Worm (Caenorhabditis elegans) whole organism, L4 larva: Measurements from ENCODE around the gene C30F2.5.

Source experiments
- T20F7.1 ChIP-seq: fragments of 200-800 bp; sonication (Bioruptor generic); optimal IDR thresholded peaks from 2 replicates; lab custom pipeline; 2018; ENCODE audit warnings: mild to moderate bottlenecking, missing genetic modification characterization, missing compliant biosample characterization
- Y75B8A.6 ChIP-seq: fragments of 200-800 bp; sonication (Bioruptor generic); IDR thresholded peaks from 2 replicates; pipeline ENCODE4 v1.3.6; 2022; ENCODE audit warnings: missing genetic modification reagents, missing genetic modification characterization, missing compliant biosample characterization
- ZK337.2 ChIP-seq: fragments of 200-800 bp; sonication (Bioruptor generic); IDR thresholded peaks from 2 replicates; pipeline ENCODE4 v1.3.6; 2022; ENCODE audit warnings: missing genetic modification reagents, missing genetic modification characterization, missing compliant biosample characterization
- attf-4 ChIP-seq: sonication (generic microtip); optimal IDR thresholded peaks from 3 replicates; lab custom pipeline; 2017; ENCODE audit warnings: missing biosample characterization, missing genetic modification characterization
- ceh-20 ChIP-seq: fragments of 200-800 bp; sonication (Bioruptor generic); IDR thresholded peaks from 2 replicates; pipeline ENCODE4 v1.3.6; 2022; ENCODE audit warnings: missing genetic modification reagents, missing genetic modification characterization, missing compliant biosample characterization
- ceh-28 ChIP-seq: fragments of 150-350 bp; optimal IDR thresholded peaks from 2 replicates; lab custom pipeline; 2014; ENCODE audit warnings: missing biosample characterization, missing genetic modification reagents, missing genetic modification characterization
- ceh-32 ChIP-seq: sonication (generic microtip); optimal IDR thresholded peaks from 2 replicates; lab custom pipeline; 2016; ENCODE audit warnings: mild to moderate bottlenecking, missing genetic modification characterization, missing compliant biosample characterization; ENCODE audit not compliant: poor library complexity
- ceh-44 ChIP-seq: fragments of 200-800 bp; sonication (Bioruptor generic); IDR thresholded peaks from 2 replicates; pipeline ENCODE4 v1.3.6; 2022; ENCODE audit warnings: missing genetic modification reagents, missing genetic modification characterization, missing compliant biosample characterization
- ceh-82 ChIP-seq: sonication (generic microtip); optimal IDR thresholded peaks from 2 replicates; lab custom pipeline; 2017; ENCODE audit warnings: missing biosample characterization, missing genetic modification characterization
- ces-1 ChIP-seq: fragments of 150-350 bp; sonication (generic microtip); optimal IDR thresholded peaks from 4 replicates; lab custom pipeline; 2014; ENCODE audit warnings: missing biosample characterization, missing genetic modification reagents, missing genetic modification characterization
- daf-16 ChIP-seq, 3 experiments: sonication (generic microtip); optimal IDR thresholded peaks; 2 replicates each; lab custom pipeline; 2016 to 2017; ENCODE audit warnings: missing genetic modification characterization in 3 of 3, missing genetic modification reagents in 3 of 3, mild to moderate bottlenecking in 2 of 3, missing compliant biosample characterization in 2 of 3, missing biosample characterization in 1 of 3, moderate library complexity in 1 of 3
- daf-8 ChIP-seq: fragments of 200-800 bp; sonication (Bioruptor generic); IDR thresholded peaks from 2 replicates; pipeline ENCODE4 v1.3.6; 2022; ENCODE audit warnings: missing genetic modification characterization, missing compliant biosample characterization
- dmd-6 ChIP-seq: fragments of 200-800 bp; sonication (Bioruptor generic); IDR thresholded peaks from 2 replicates; pipeline ENCODE4 v1.3.6; 2022; ENCODE audit warnings: missing genetic modification reagents, missing genetic modification characterization, missing compliant biosample characterization
- dmd-8 ChIP-seq: fragments of 200-800 bp; sonication (Bioruptor generic); IDR thresholded peaks from 2 replicates; pipeline ENCODE4 v1.3.6; 2022; ENCODE audit warnings: missing genetic modification characterization, missing compliant biosample characterization
- dmd-9 ChIP-seq: fragments of 200-800 bp; sonication (Bioruptor generic); IDR thresholded peaks from 2 replicates; pipeline ENCODE4 v1.3.6; 2022; ENCODE audit warnings: missing genetic modification reagents, missing genetic modification characterization, missing compliant biosample characterization
- fkh-10 ChIP-seq: fragments of 150-350 bp; optimal IDR thresholded peaks from 2 replicates; lab custom pipeline; 2014; ENCODE audit warnings: missing biosample characterization, missing genetic modification reagents, missing genetic modification characterization
- gei-8 ChIP-seq: fragments of 200-800 bp; sonication (Bioruptor generic); optimal IDR thresholded peaks from 2 replicates; lab custom pipeline; 2018; ENCODE audit warnings: mild to moderate bottlenecking, missing genetic modification characterization, missing compliant biosample characterization
- hlh-30 ChIP-seq: sonication (generic microtip); optimal IDR thresholded peaks from 2 replicates; lab custom pipeline; 2017; ENCODE audit warnings: antibody characterized with exemption, mild to moderate bottlenecking, missing genetic modification characterization, missing compliant biosample characterization; ENCODE audit not compliant: insufficient read depth
- hmg-1.1 ChIP-seq: fragments of 200-800 bp; sonication (Bioruptor generic); IDR thresholded peaks from 2 replicates; pipeline ENCODE4 v1.3.6; 2022; ENCODE audit warnings: missing genetic modification reagents, missing genetic modification characterization, missing compliant biosample characterization
- lim-7 ChIP-seq: fragments of 200-800 bp; sonication (Bioruptor generic); IDR thresholded peaks from 2 replicates; pipeline ENCODE4 v1.3.6; 2022; ENCODE audit warnings: missing genetic modification characterization, missing compliant biosample characterization
- lin-13 ChIP-seq: fragments of 150-350 bp; optimal IDR thresholded peaks from 2 replicates; lab custom pipeline; 2014; ENCODE audit warnings: missing biosample characterization, missing genetic modification reagents, missing genetic modification characterization
- lin-15B ChIP-seq: fragments of 150-350 bp; sonication (generic microtip); optimal IDR thresholded peaks from 3 replicates; lab custom pipeline; 2014; ENCODE audit warnings: missing biosample characterization, missing genetic modification characterization
- lin-38 ChIP-seq: fragments of 200-800 bp; sonication (Bioruptor generic); IDR thresholded peaks from 2 replicates; pipeline ENCODE4 v1.3.6; 2022; ENCODE audit warnings: missing genetic modification reagents, missing genetic modification characterization, missing compliant biosample characterization
- lin-39 ChIP-seq: fragments of 150-350 bp; optimal IDR thresholded peaks from 2 replicates; lab custom pipeline; 2014; ENCODE audit warnings: missing biosample characterization, missing genetic modification reagents, missing genetic modification characterization
- madf-5 ChIP-seq, 2 experiments: fragments of 200-800 bp; sonication (Bioruptor generic); IDR thresholded peaks; 2 replicates each; pipeline ENCODE4 v1.3.6; 2022; ENCODE audit warnings: missing compliant biosample characterization in 2 of 2, missing genetic modification characterization in 2 of 2
- mdt-29 ChIP-seq: fragments of 200-800 bp; sonication (Bioruptor generic); IDR thresholded peaks from 2 replicates; pipeline ENCODE4 v1.3.6; 2022; ENCODE audit warnings: missing genetic modification reagents, missing genetic modification characterization, missing compliant biosample characterization
- mep-1 ChIP-seq: fragments of 150-350 bp; sonication (generic microtip); optimal IDR thresholded peaks from 3 replicates; lab custom pipeline; 2014; ENCODE audit warnings: missing biosample characterization, missing genetic modification characterization
- mxl-3 ChIP-seq: fragments of 200-800 bp; sonication (Bioruptor generic); optimal IDR thresholded peaks from 2 replicates; lab custom pipeline; 2018; ENCODE audit warnings: mild to moderate bottlenecking, missing genetic modification characterization, missing compliant biosample characterization
- nhr-102 ChIP-seq: sonication (generic microtip); optimal IDR thresholded peaks from 2 replicates; lab custom pipeline; 2016; ENCODE audit warnings: mild to moderate bottlenecking, missing genetic modification characterization, moderate library complexity, missing compliant biosample characterization
- nhr-11 ChIP-seq: fragments of 150-350 bp; optimal IDR thresholded peaks from 2 replicates; lab custom pipeline; 2014; ENCODE audit warnings: missing biosample characterization, missing genetic modification characterization
- nhr-25 ChIP-seq: sonication (generic microtip); optimal IDR thresholded peaks from 2 replicates; lab custom pipeline; 2017; ENCODE audit warnings: missing genetic modification characterization, mild to moderate bottlenecking, missing compliant biosample characterization, antibody characterized with exemption, moderate library complexity, borderline replicate concordance; ENCODE audit not compliant: insufficient read depth
- nhr-28 ChIP-seq: fragments of 150-350 bp; optimal IDR thresholded peaks from 2 replicates; lab custom pipeline; 2014; ENCODE audit warnings: missing biosample characterization, missing genetic modification characterization
- nhr-41 ChIP-seq: fragments of 200-800 bp; sonication (Bioruptor generic); IDR thresholded peaks from 2 replicates; pipeline ENCODE4 v1.3.6; 2022; ENCODE audit warnings: missing genetic modification reagents, missing genetic modification characterization, missing compliant biosample characterization
- nhr-48 ChIP-seq: sonication (generic microtip); optimal IDR thresholded peaks from 2 replicates; lab custom pipeline; 2016; ENCODE audit warnings: mild to moderate bottlenecking, missing genetic modification characterization, missing compliant biosample characterization
- nhr-77 ChIP-seq: fragments of 150-350 bp; optimal IDR thresholded peaks from 2 replicates; lab custom pipeline; 2014; ENCODE audit warnings: missing biosample characterization, missing genetic modification characterization
- php-3 ChIP-seq: fragments of 200-800 bp; sonication (Bioruptor generic); IDR thresholded peaks from 2 replicates; pipeline ENCODE4 v1.3.6; 2022; ENCODE audit warnings: missing genetic modification reagents, missing genetic modification characterization, missing compliant biosample characterization
- pqm-1 ChIP-seq: sonication (generic microtip); optimal IDR thresholded peaks from 2 replicates; lab custom pipeline; 2017; ENCODE audit warnings: missing biosample characterization, missing genetic modification characterization
- rbr-2 ChIP-seq: sonication (generic microtip); optimal IDR thresholded peaks from 2 replicates; lab custom pipeline; 2016; ENCODE audit warnings: missing genotype, missing genetic modification characterization, missing compliant biosample characterization
- set-16 ChIP-seq: fragments of 200-800 bp; sonication (Bioruptor generic); IDR thresholded peaks from 2 replicates; pipeline ENCODE4 v1.3.6; 2022; ENCODE audit warnings: missing genetic modification reagents, missing genetic modification characterization, missing compliant biosample characterization
- snpc-4 ChIP-seq: fragments of 150-350 bp; optimal IDR thresholded peaks from 2 replicates; lab custom pipeline; 2014; ENCODE audit warnings: missing biosample characterization, missing genetic modification characterization
- spr-1 ChIP-seq: sonication (generic microtip); optimal IDR thresholded peaks from 2 replicates; lab custom pipeline; 2016; ENCODE audit warnings: mild to moderate bottlenecking, missing genetic modification characterization, missing compliant biosample characterization
- tag-97 ChIP-seq: fragments of 200-800 bp; sonication (Bioruptor generic); IDR thresholded peaks from 2 replicates; pipeline ENCODE4 v1.3.6; 2022; ENCODE audit warnings: missing genetic modification characterization, missing compliant biosample characterization
- unc-130 ChIP-seq: sonication (generic microtip); optimal IDR thresholded peaks from 2 replicates; lab custom pipeline; 2016; ENCODE audit warnings: missing genetic modification reagents, missing genetic modification characterization, missing compliant biosample characterization
- unc-62 ChIP-seq, 3 experiments: fragments of 150-350 bp in 1 of 3; sonication (generic microtip); optimal IDR thresholded peaks in 2 of 3; peaks in 1 of 3; 1 replicate in 1 of 3; 2 replicates in 2 of 3; lab custom pipeline; 2014 to 2017; ENCODE audit warnings: missing biosample characterization in 3 of 3, missing genetic modification characterization in 3 of 3, missing genetic modification reagents in 3 of 3, missing genotype in 1 of 3
- vab-7 ChIP-seq: fragments of 200-800 bp; sonication (Bioruptor generic); IDR thresholded peaks from 2 replicates; pipeline ENCODE4 v1.3.6; 2022; ENCODE audit warnings: missing genetic modification reagents, missing genetic modification characterization, missing compliant biosample characterization
- zfp-2 ChIP-seq: sonication (generic microtip); optimal IDR thresholded peaks from 2 replicates; lab custom pipeline; 2016; ENCODE audit warnings: mild to moderate bottlenecking, missing genetic modification characterization, missing compliant biosample characterization
- zip-11 ChIP-seq: fragments of 200-800 bp; sonication (Bioruptor generic); IDR thresholded peaks from 2 replicates; pipeline ENCODE4 v1.3.6; 2022; ENCODE audit warnings: missing genetic modification characterization, missing compliant biosample characterization
- ztf-11 ChIP-seq: fragments of 150-350 bp; optimal IDR thresholded peaks from 2 replicates; lab custom pipeline; 2014; ENCODE audit warnings: missing biosample characterization, missing genetic modification characterization

Gene C30F2.5

ce11 chrX:16128794-16129193 is 34.3 kb downstream of the C30F2.5 start, which contains the start of gene ZK1073.1 (continued):
- TF ChIP-seq attf-4 (tag; lab: Kevin White, UChicago): no peak
- no peak for TF ChIP-seq spr-1 (tag; lab: Kevin White, UChicago)
- TF ChIP-seq unc-130 (GFP tag; lab: Kevin White, UChicago): no peak
- peak; percentile 54 for TF ChIP-seq rbr-2
- no peak for TF ChIP-seq madf-5 (GFP tag; IDR thresholded peaks at IDR 0.05; lab: Robert Waterston, UW)
- no peak for TF ChIP-seq ztf-11 (tag; lab: Kevin White, UChicago)
- TF ChIP-seq ZK337.2: no peak
- no peak for TF ChIP-seq ceh-28 (tag; lab: Kevin White, UChicago)
- TF ChIP-seq ces-1 (GFP tag; lab: Kevin White, UChicago): no peak
- TF ChIP-seq dmd-8 (GFP tag; lab: Robert Waterston, UW): no peak
- TF ChIP-seq nhr-11 (tag; lab: Kevin White, UChicago): peak; percentile 14
- TF ChIP-seq nhr-102 (tag; lab: Kevin White, UChicago): no peak
- TF ChIP-seq daf-16 (GFP tag; optimal IDR thresholded peaks at IDR 0.05; lab: Kevin White, UChicago): peak in 1 of 2 experiments; percentile 61
- peak; percentile 2 for TF ChIP-seq daf-16 (tag; optimal IDR thresholded peaks at IDR 0.05; lab: Kevin White, UChicago)
- peak in 1 of 2 experiments; percentile 87 for TF ChIP-seq unc-62 (GFP tag; optimal IDR thresholded peaks at IDR 0.05 in 1 of 2; lab: Kevin White, UChicago)
- TF ChIP-seq unc-62 (tag; optimal IDR thresholded peaks at IDR 0.05; lab: Kevin White, UChicago): no peak
- peak; percentile 20; the same call in 1 of the 2 replicates for TF ChIP-seq dmd-6
- no peak for TF ChIP-seq nhr-48 (tag; lab: Kevin White, UChicago)
- TF ChIP-seq set-16: peak; percentile 56
- peak; percentile 46 for TF ChIP-seq mep-1 (tag; lab: Kevin White, UChicago)
- no peak for TF ChIP-seq gei-8

- TF ChIP-seq snpc-4 (tag; lab: Kevin White, UChicago): no peak
- no peak for TF ChIP-seq ceh-32
- TF ChIP-seq hmg-1.1 (GFP tag; lab: Robert Waterston, UW): no peak
- TF ChIP-seq nhr-28 (tag; lab: Kevin White, UChicago): peak; percentile 78
- TF ChIP-seq pqm-1: peak; percentile 68
- TF ChIP-seq spr-1 (tag; lab: Kevin White, UChicago): no peak
- peak; percentile 40 for TF ChIP-seq nhr-77
- no peak for TF ChIP-seq mxl-3 (GFP tag; lab: Kevin White, UChicago)
- no peak for TF ChIP-seq lin-38 (GFP tag; lab: Robert Waterston, UW)
- TF ChIP-seq fkh-10 (GFP tag; lab: Kevin White, UChicago): no peak
- no peak for TF ChIP-seq lin-39 (tag; lab: Kevin White, UChicago)
- TF ChIP-seq Y75B8A.6 (GFP tag; lab: Robert Waterston, UW): no peak
- TF ChIP-seq lin-13 (GFP tag; lab: Kevin White, UChicago): no peak
- no peak for TF ChIP-seq madf-5 (GFP tag; IDR thresholded peaks at IDR 0.05; lab: Robert Waterston, UW)
- TF ChIP-seq unc-62 (GFP tag; optimal IDR thresholded peaks at IDR 0.05 in 1 of 2; lab: Kevin White, UChicago): peak in 1 of 2 experiments; percentile 89
- TF ChIP-seq unc-62 (tag; optimal IDR thresholded peaks at IDR 0.05; lab: Kevin White, UChicago): no peak
- no peak for TF ChIP-seq tag-97 (GFP tag; lab: Robert Waterston, UW)
- peak; percentile 54; the same call in 1 of the 2 replicates for TF ChIP-seq php-3 (GFP tag; lab: Robert Waterston, UW)
- TF ChIP-seq lin-15B: no peak
- TF ChIP-seq attf-4 (tag; lab: Kevin White, UChicago): no peak
- TF ChIP-seq zfp-2 (tag; lab: Kevin White, UChicago): no peak
- no peak for TF ChIP-seq dmd-9 (GFP tag; lab: Robert Waterston, UW)
- TF ChIP-seq zip-11 (GFP tag; lab: Robert Waterston, UW): no peak
- TF ChIP-seq dmd-6: 0 out of 2 replicates have a peak, but pooled peaks have one; percentile 7
- TF ChIP-seq mdt-29 (GFP tag; lab: Robert Waterston, UW): no peak
- no peak for TF ChIP-seq vab-7 (GFP tag; lab: Robert Waterston, UW)
- no peak for TF ChIP-seq ZK337.2
- TF ChIP-seq ceh-44 (GFP tag; lab: Robert Waterston, UW): no peak
- TF ChIP-seq nhr-25 (tag; lab: Kevin White, UChicago): no peak
- TF ChIP-seq ceh-20 (GFP tag; lab: Robert Waterston, UW): no peak
- TF ChIP-seq T20F7.1 (GFP tag; lab: Kevin White, UChicago): no peak
- no peak for TF ChIP-seq nhr-41
- no peak for TF ChIP-seq ceh-82 (tag; lab: Kevin White, UChicago)
- peak; percentile 5 for TF ChIP-seq hlh-30
- TF ChIP-seq daf-8 (GFP tag; lab: Robert Waterston, UW): no peak
- no peak for TF ChIP-seq lim-7 (GFP tag; lab: Robert Waterston, UW)
Measured at ce11 chrX:16130213-16130612, 35.7 kb downstream of the C30F2.5 start.
